Fruit fly (Drosophila melanogaster) S2 (cell line): ENCODE results near the gene IntS10.
A peak's percentile ranks its signal among the peaks of the same experiment; 100 is the strongest.

ENCODE experiments used
- CG8478 ChIP-seq: fragments of >200 bp; optimal IDR thresholded peaks from 2 replicates; lab custom pipeline; 2018
- CTCF ChIP-seq, 2 experiments: fragments of >200 bp; optimal IDR thresholded peaks; 2 replicates each; lab custom pipeline; 2018

dm6 chr3L:3769157-3769556 lies 37.4 kb upstream of the IntS10 start:
- TF ChIP-seq CG8478 (lab: Kevin White, UChicago) (no peak), CTCF (optimal IDR thresholded peaks at IDR 0.05; lab: Kevin White, UChicago) (peak; percentile 67 to 80)
